Fruit fly (Drosophila melanogaster) whole organism, prepupa: ENCODE measurements around the gene Drsl3.

Source experiments
- Blimp-1 ChIP-seq: fragments of 200-800 bp; sonication (Bioruptor generic); optimal IDR thresholded peaks from 3 replicates; lab custom pipeline; 2017; ENCODE audit warnings: missing biosample characterization, missing genetic modification characterization, mild to moderate bottlenecking, moderate library complexity, missing genetic modification reagents
- CG10631 ChIP-seq: fragments of 200-800 bp; sonication (Bioruptor generic); optimal IDR thresholded peaks from 2 replicates; lab custom pipeline; 2016; ENCODE audit warnings: missing biosample characterization, missing genetic modification characterization
- CG10669 ChIP-seq: fragments of 200-800 bp; sonication (Bioruptor generic); optimal IDR thresholded peaks from 3 replicates; lab custom pipeline; 2018; ENCODE audit warnings: missing biosample characterization, mild to moderate bottlenecking, missing genetic modification characterization, moderate library complexity
- CG11294 ChIP-seq: fragments of 200-800 bp; sonication (Bioruptor generic); IDR thresholded peaks from 2 replicates; pipeline ENCODE4 v1.3.6; 2022; ENCODE audit warnings: missing biosample characterization, missing genetic modification characterization
- CG11902 ChIP-seq: fragments of 200-800 bp; sonication (Bioruptor generic); optimal IDR thresholded peaks from 3 replicates; lab custom pipeline; 2016; ENCODE audit warnings: missing biosample characterization, missing genetic modification characterization
- CG15336 ChIP-seq: fragments of 200-800 bp; sonication (Bioruptor generic); IDR thresholded peaks from 2 replicates; pipeline ENCODE4 v1.3.6; 2022; ENCODE audit warnings: missing biosample characterization, missing genetic modification characterization
- CG1621 ChIP-seq: fragments of 200-800 bp; sonication (Bioruptor generic); optimal IDR thresholded peaks from 3 replicates; lab custom pipeline; 2018; ENCODE audit warnings: missing biosample characterization, mild to moderate bottlenecking, missing genetic modification characterization
- CG16779 ChIP-seq: fragments of 200-800 bp; sonication (Bioruptor generic); optimal IDR thresholded peaks from 3 replicates; lab custom pipeline; 2017; ENCODE audit warnings: missing biosample characterization, mild to moderate bottlenecking, missing genetic modification characterization
- CG3032 ChIP-seq: fragments of 200-800 bp; optimal IDR thresholded peaks from 2 replicates; lab custom pipeline; 2019; ENCODE audit warnings: missing biosample characterization, mild to moderate bottlenecking, missing genetic modification characterization, moderate library complexity
- CG31627 ChIP-seq: fragments of 200-800 bp; sonication (Bioruptor generic); optimal IDR thresholded peaks from 3 replicates; lab custom pipeline; 2016; ENCODE audit warnings: missing biosample characterization, missing genetic modification characterization
- CG34406 ChIP-seq: fragments of 200-800 bp; sonication (Bioruptor generic); optimal IDR thresholded peaks from 3 replicates; lab custom pipeline; 2016; ENCODE audit warnings: missing biosample characterization, missing genetic modification characterization
- CG3919 ChIP-seq: fragments of 200-800 bp; sonication (Bioruptor generic); optimal IDR thresholded peaks from 3 replicates; lab custom pipeline; 2016; ENCODE audit warnings: missing biosample characterization, missing genetic modification characterization
- CG6276 ChIP-seq: fragments of 200-800 bp; sonication (Bioruptor generic); optimal IDR thresholded peaks from 2 replicates; lab custom pipeline; 2017; ENCODE audit warnings: missing biosample characterization, mild to moderate bottlenecking, missing genetic modification characterization
- CG6854 ChIP-seq: fragments of 200-800 bp; sonication (Bioruptor generic); optimal IDR thresholded peaks from 2 replicates; lab custom pipeline; 2017; ENCODE audit warnings: missing biosample characterization, mild to moderate bottlenecking, missing genetic modification characterization
- CG7368 ChIP-seq: fragments of 200-800 bp; sonication (Bioruptor generic); optimal IDR thresholded peaks from 3 replicates; lab custom pipeline; 2016; ENCODE audit warnings: missing biosample characterization, missing genetic modification characterization
- CG8119 ChIP-seq: fragments of 200-800 bp; sonication (Bioruptor generic); IDR thresholded peaks from 3 replicates; pipeline ENCODE4 v1.3.6; 2022; ENCODE audit warnings: missing biosample characterization, missing genetic modification characterization
- CG8319 ChIP-seq: fragments of 200-800 bp; sonication (Bioruptor generic); optimal IDR thresholded peaks from 3 replicates; lab custom pipeline; 2016; ENCODE audit warnings: missing biosample characterization, missing genetic modification characterization
- CG8632 ChIP-seq: fragments of 200-800 bp; sonication (Bioruptor generic); optimal IDR thresholded peaks from 3 replicates; lab custom pipeline; 2016; ENCODE audit warnings: missing biosample characterization, missing genetic modification characterization
- CG9139 ChIP-seq: fragments of 200-800 bp; sonication (Bioruptor generic); optimal IDR thresholded peaks from 3 replicates; lab custom pipeline; 2017; ENCODE audit warnings: missing biosample characterization, mild to moderate bottlenecking, missing genetic modification characterization
- Eip75B ChIP-seq: fragments of 200-800 bp; sonication (Bioruptor generic); optimal IDR thresholded peaks from 3 replicates; lab custom pipeline; 2016; ENCODE audit warnings: missing biosample characterization, missing genetic modification characterization
- Eip78C ChIP-seq: fragments of 200-800 bp; sonication (Bioruptor generic); peaks from one replicate; lab custom pipeline; 2016; ENCODE audit warnings: missing biosample characterization, missing genetic modification characterization
- Eip93F ChIP-seq: fragments of 200-800 bp; sonication (Bioruptor generic); optimal IDR thresholded peaks from 2 replicates; lab custom pipeline; 2016; ENCODE audit warnings: missing biosample characterization, mild to moderate bottlenecking, missing genetic modification characterization
- Ets21C ChIP-seq: fragments of 200-800 bp; sonication (Bioruptor generic); optimal IDR thresholded peaks from 3 replicates; lab custom pipeline; 2016; ENCODE audit warnings: missing biosample characterization, missing genetic modification characterization
- Ets96B ChIP-seq: fragments of 200-800 bp; optimal IDR thresholded peaks from 2 replicates; lab custom pipeline; 2019; ENCODE audit warnings: missing biosample characterization, mild to moderate bottlenecking, missing genetic modification characterization, moderate library complexity
- Gug ChIP-seq: fragments of 200-800 bp; sonication (Bioruptor generic); IDR thresholded peaks from 2 replicates; pipeline ENCODE4 v1.3.6; 2022; ENCODE audit warnings: missing biosample characterization, missing genetic modification characterization
- Hr38 ChIP-seq: sonication (Bioruptor generic); optimal IDR thresholded peaks from 2 replicates; lab custom pipeline; 2016; ENCODE audit warnings: missing biosample characterization, missing genetic modification characterization
- Hr39 ChIP-seq: fragments of 200-800 bp; sonication (Bioruptor generic); optimal IDR thresholded peaks from 2 replicates; lab custom pipeline; 2016; ENCODE audit warnings: missing biosample characterization, missing genetic modification characterization
- Hr4 ChIP-seq: fragments of 200-800 bp; sonication (Bioruptor generic); optimal IDR thresholded peaks from 3 replicates; lab custom pipeline; 2016; ENCODE audit warnings: missing biosample characterization, missing genetic modification characterization
- Met ChIP-seq: fragments of 200-800 bp; sonication (Bioruptor generic); optimal IDR thresholded peaks from 3 replicates; lab custom pipeline; 2016; ENCODE audit warnings: missing biosample characterization, missing genetic modification characterization
- OdsH ChIP-seq: fragments of 200-800 bp; sonication (Bioruptor generic); optimal IDR thresholded peaks from 3 replicates; lab custom pipeline; 2016; ENCODE audit warnings: missing biosample characterization, missing genetic modification characterization
- Smox ChIP-seq: fragments of 200-800 bp; sonication (Bioruptor generic); optimal IDR thresholded peaks from 3 replicates; lab custom pipeline; 2016; ENCODE audit warnings: missing biosample characterization, missing genetic modification characterization
- Sox102F ChIP-seq: fragments of 200-800 bp; sonication (Bioruptor generic); optimal IDR thresholded peaks from 2 replicates; lab custom pipeline; 2016; ENCODE audit warnings: missing biosample characterization, mild to moderate bottlenecking, missing genetic modification characterization
- Sox15 ChIP-seq: fragments of 200-800 bp; sonication (Bioruptor generic); optimal IDR thresholded peaks from 3 replicates; lab custom pipeline; 2016; ENCODE audit warnings: missing biosample characterization, missing genetic modification characterization
- achi ChIP-seq: fragments of 200-800 bp; sonication (Bioruptor generic); optimal IDR thresholded peaks from 3 replicates; lab custom pipeline; 2016; ENCODE audit warnings: missing biosample characterization, missing genetic modification characterization
- acj6 ChIP-seq: fragments of 200-800 bp; sonication (Bioruptor generic); optimal IDR thresholded peaks from 3 replicates; lab custom pipeline; 2016; ENCODE audit warnings: missing biosample characterization, missing genetic modification characterization
- dac ChIP-seq: fragments of 200-800 bp; sonication (Bioruptor generic); optimal IDR thresholded peaks from 2 replicates; lab custom pipeline; 2017; ENCODE audit warnings: missing biosample characterization, mild to moderate bottlenecking, missing genetic modification characterization
- dsx ChIP-seq: fragments of 200-800 bp; optimal IDR thresholded peaks from 3 replicates; lab custom pipeline; 2019; ENCODE audit warnings: missing biosample characterization, mild to moderate bottlenecking, missing genetic modification characterization, moderate library complexity; ENCODE audit not compliant: poor library complexity, severe bottlenecking
- esn ChIP-seq: fragments of 200-800 bp; sonication (Bioruptor generic); optimal IDR thresholded peaks from 2 replicates; lab custom pipeline; 2016; ENCODE audit warnings: missing biosample characterization, mild to moderate bottlenecking, missing genetic modification characterization, moderate library complexity
- fd59A ChIP-seq: fragments of 200-800 bp; sonication (Bioruptor generic); optimal IDR thresholded peaks from 2 replicates; lab custom pipeline; 2017; ENCODE audit warnings: missing biosample characterization, mild to moderate bottlenecking, missing genetic modification characterization, missing genetic modification reagents
- fd85E ChIP-seq: fragments of 200-800 bp; sonication (Bioruptor generic); optimal IDR thresholded peaks from 3 replicates; lab custom pipeline; 2016; ENCODE audit warnings: missing biosample characterization, missing genetic modification characterization
- fkh ChIP-seq: fragments of 200-800 bp; sonication (Bioruptor generic); optimal IDR thresholded peaks from 3 replicates; lab custom pipeline; 2017; ENCODE audit warnings: missing biosample characterization, mild to moderate bottlenecking, missing genetic modification characterization, moderate library complexity
- lz ChIP-seq: fragments of 200-800 bp; sonication (Bioruptor generic); optimal IDR thresholded peaks from 3 replicates; lab custom pipeline; 2016; ENCODE audit warnings: missing biosample characterization, missing genetic modification characterization
- net ChIP-seq: fragments of 200-800 bp; sonication (Bioruptor generic); optimal IDR thresholded peaks from 3 replicates; lab custom pipeline; 2016; ENCODE audit warnings: missing biosample characterization, missing genetic modification characterization
- pdm3 ChIP-seq: fragments of 200-800 bp; sonication (Bioruptor generic); optimal IDR thresholded peaks from 3 replicates; lab custom pipeline; 2016; ENCODE audit warnings: missing biosample characterization, missing genetic modification characterization
- salr ChIP-seq, 2 experiments: fragments of 200-800 bp; sonication (Bioruptor generic); optimal IDR thresholded peaks; 3 replicates each; lab custom pipeline; 2016 to 2018; ENCODE audit warnings: missing biosample characterization in 2 of 2, missing genetic modification characterization in 2 of 2, mild to moderate bottlenecking in 1 of 2
- ss ChIP-seq, 2 experiments: fragments of 200-800 bp; sonication (Bioruptor generic); optimal IDR thresholded peaks; 2 replicates in 1 of 2; 3 replicates in 1 of 2; lab custom pipeline; 2017 to 2018; ENCODE audit warnings: mild to moderate bottlenecking in 2 of 2, missing biosample characterization in 2 of 2, missing genetic modification characterization in 2 of 2, moderate library complexity in 1 of 2
- svp ChIP-seq: fragments of 200-800 bp; sonication (Bioruptor generic); peaks from one replicate; lab custom pipeline; 2016; ENCODE audit warnings: missing biosample characterization, missing genetic modification characterization
- topi ChIP-seq: fragments of 200-800 bp; sonication (Bioruptor generic); optimal IDR thresholded peaks from 3 replicates; lab custom pipeline; 2016; ENCODE audit warnings: missing biosample characterization, missing genetic modification characterization
- vri ChIP-seq: fragments of 200-800 bp; sonication (Bioruptor generic); optimal IDR thresholded peaks from 3 replicates; lab custom pipeline; 2016; ENCODE audit warnings: missing biosample characterization, mild to moderate bottlenecking, missing genetic modification characterization

Drsl3 gene

DNA sequence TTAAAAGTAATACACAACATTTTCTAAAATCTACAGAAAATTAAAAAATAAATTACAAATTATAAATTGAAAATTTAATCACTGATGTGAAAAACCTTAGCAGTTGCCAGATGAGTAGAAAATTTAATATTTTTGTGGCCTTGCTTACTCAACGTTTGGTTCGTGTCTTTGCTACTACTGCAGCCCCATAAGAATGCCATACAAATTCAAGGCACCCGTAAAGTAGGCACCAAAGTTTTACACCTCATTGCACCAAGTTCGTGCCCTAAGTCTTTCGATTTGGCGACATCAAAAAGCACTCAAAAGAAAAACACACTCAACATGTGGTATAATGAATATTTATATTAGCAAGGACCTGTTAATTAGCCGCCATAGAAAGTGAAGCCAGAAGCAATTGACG is 37.9 kb upstream of the Drsl3 start:
- TF ChIP-seq dac (no peak), Eip78C (GFP tag; lab: Kevin White, UChicago) (peak; percentile 9)

DNA sequence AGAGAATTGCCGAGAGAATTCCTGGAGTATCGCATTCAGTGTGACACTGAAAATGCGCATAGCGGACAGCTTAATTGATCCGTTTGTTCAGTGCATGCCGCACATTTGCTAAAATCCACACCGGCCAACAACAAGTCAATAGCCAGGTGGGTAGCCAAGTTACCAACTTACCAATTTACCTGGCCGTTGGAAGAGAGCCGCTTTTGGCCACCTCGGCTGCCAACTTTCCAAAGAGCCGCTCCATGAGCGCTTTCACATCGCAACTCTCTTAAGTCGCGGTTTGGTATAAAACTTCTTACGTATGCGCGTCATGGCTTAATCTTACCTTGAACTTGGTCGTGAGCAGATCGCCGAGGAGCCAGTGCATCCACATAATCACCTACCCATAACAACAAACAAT is 34.9 kb upstream of the Drsl3 start, which contains the start of gene CG12017:
TSS of gene CG12017 (plus strand) at position 310 of the 400 bp plus-strand sequence.
- TF ChIP-seq Sox102F (GFP tag; lab: Kevin White, UChicago) (peak; percentile 10), Eip78C (GFP tag; lab: Kevin White, UChicago) (peak; percentile 59), pdm3 (GFP tag; lab: Kevin White, UChicago) (no peak)
- TF ChIP-seq, all 60 proteins: peak for 2

DNA sequence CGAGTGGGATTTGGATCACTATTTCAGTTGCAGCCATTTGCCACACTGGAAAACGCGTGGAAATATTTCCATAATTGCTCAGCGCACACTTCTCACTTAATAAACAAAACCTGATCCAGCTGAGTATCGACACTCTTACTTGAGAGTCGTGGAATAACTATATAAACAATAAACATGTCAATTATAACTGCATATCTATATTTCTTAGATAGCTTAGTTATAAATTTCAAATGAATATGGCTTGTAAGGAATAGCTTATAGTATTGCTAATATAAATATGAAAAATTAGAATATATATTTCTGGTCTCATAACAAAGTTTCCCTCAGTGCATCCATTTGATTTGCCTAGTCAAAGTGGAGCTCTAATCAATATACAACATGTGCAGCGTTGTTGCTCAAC is 31.5 kb upstream of the Drsl3 start:
- TF ChIP-seq achi (no peak), Met (GFP tag; lab: Kevin White, UChicago) (no peak), esn (GFP tag; lab: Kevin White, UChicago) (no peak), topi (no peak), ss (GFP tag; optimal IDR thresholded peaks at IDR 0.05; lab: Kevin White, UChicago) (no peak), Hr38 (GFP tag; lab: Kevin White, UChicago) (no peak), CG7368 (GFP tag; lab: Kevin White, UChicago) (no peak), CG3919 (no peak), CG16779 (tag; lab: Kevin White, UChicago) (no peak), net (no peak), dsx (GFP tag; lab: Kevin White, UChicago) (no peak), Hr39 (GFP tag; lab: Kevin White, UChicago) (no peak), CG9139 (GFP tag; lab: Kevin White, UChicago) (no peak), Ets21C (GFP tag; lab: Kevin White, UChicago) (no peak), CG11902 (GFP tag; lab: Kevin White, UChicago) (no peak), CG10669 (GFP tag; lab: Kevin White, UChicago) (no peak), Hr4 (GFP tag; lab: Kevin White, UChicago) (peak; percentile 71), fd59A (GFP tag; lab: Kevin White, UChicago) (no peak), lz (no peak), Gug (no peak), salr (GFP tag; optimal IDR thresholded peaks at IDR 0.05; lab: Kevin White, UChicago) (peak in 1 of 2 experiments; percentile 16), CG34406 (GFP tag; lab: Kevin White, UChicago) (no peak), CG8119 (GFP tag; lab: Robert Waterston, UW) (peak; percentile 69), CG6854 (no peak), CG31627 (GFP tag; lab: Kevin White, UChicago) (no peak), OdsH (GFP tag; lab: Kevin White, UChicago) (peak; percentile 23), Eip75B (GFP tag; lab: Kevin White, UChicago) (no peak), CG3032 (tag; lab: Kevin White, UChicago) (no peak), Sox102F (GFP tag; lab: Kevin White, UChicago) (no peak), svp (GFP tag; lab: Kevin White, UChicago) (no peak), Smox (GFP tag; lab: Kevin White, UChicago) (no peak), Sox15 (GFP tag; lab: Kevin White, UChicago) (no peak), acj6 (no peak), fd85E (GFP tag; lab: Kevin White, UChicago) (no peak), vri (GFP tag; lab: Kevin White, UChicago) (no peak), CG1621 (tag; lab: Kevin White, UChicago) (no peak), CG8319 (no peak), Blimp-1 (GFP tag; lab: Kevin White, UChicago) (no peak), fkh (no peak), CG8632 (GFP tag; lab: Kevin White, UChicago) (no peak), CG6276 (GFP tag; lab: Kevin White, UChicago) (no peak), CG11294 (GFP tag; lab: Robert Waterston, UW) (no peak), CG10631 (GFP tag; lab: Kevin White, UChicago) (no peak), CG15336 (GFP tag; lab: Robert Waterston, UW) (peak; percentile 73), pdm3 (GFP tag; lab: Kevin White, UChicago) (peak; percentile 4), Eip93F (GFP tag; lab: Kevin White, UChicago) (no peak), Ets96B (tag; lab: Kevin White, UChicago) (no peak)
